Worm (Caenorhabditis elegans): Measurements from ENCODE around the gene C34D10.1.

C34D10.1 gene

ce11 chrX:8021609-8022008 is 7.7 kb upstream of the C34D10.1 start:
- TF ChIP-seq lin-13 (GFP tag; optimal IDR thresholded peaks at IDR 0.05) (peak; percentile 73), F13H6.1 (tag; optimal IDR thresholded peaks at IDR 0.05) (peak; percentile 90), skn-1 (tag; optimal IDR thresholded peaks at IDR 0.05) (no peak), egl-27 (tag; optimal IDR thresholded peaks at IDR 0.05) (peak; percentile 46), dmd-4 (tag; optimal IDR thresholded peaks at IDR 0.05) (no peak), sem-4 (tag; optimal IDR thresholded peaks at IDR 0.05) (peak; percentile 69), nhr-25 (tag; optimal IDR thresholded peaks at IDR 0.05) (no peak), ceh-82 (tag; optimal IDR thresholded peaks at IDR 0.05) (peak; percentile 37), ztf-4 (tag; optimal IDR thresholded peaks at IDR 0.05) (peak; percentile 86), zag-1 (tag; optimal IDR thresholded peaks at IDR 0.05) (peak; percentile 3), lin-11 (tag; optimal IDR thresholded peaks at IDR 0.05) (peak; percentile 83), aly-2 (tag; optimal IDR thresholded peaks at IDR 0.05) (no peak), nhr-11 (tag; optimal IDR thresholded peaks at IDR 0.05) (no peak), mab-5 (tag; optimal IDR thresholded peaks at IDR 0.05) (peak; percentile 77), Y55F3AM.14 (GFP tag; optimal IDR thresholded peaks at IDR 0.05) (peak; percentile 98), crh-2 (tag; optimal IDR thresholded peaks at IDR 0.05) (peak; percentile 87), elt-1 (tag; optimal IDR thresholded peaks at IDR 0.05) (no peak), lin-39 (tag; optimal IDR thresholded peaks at IDR 0.05) (no peak), mdl-1 (tag; optimal IDR thresholded peaks at IDR 0.05) (peak; percentile 10 to 83), lsy-2 (tag; optimal IDR thresholded peaks at IDR 0.05) (peak; percentile 34 to 89), sma-3 (GFP tag; optimal IDR thresholded peaks at IDR 0.05) (peak; percentile 36), unc-62 (GFP tag; optimal IDR thresholded peaks at IDR 0.05) (peak; percentile 29), nhr-129 (tag; optimal IDR thresholded peaks at IDR 0.05) (peak; percentile 93), unc-55 (GFP tag; optimal IDR thresholded peaks at IDR 0.05) (peak; percentile 31), C34F6.9 (tag; optimal IDR thresholded peaks at IDR 0.05) (peak; percentile 89), nhr-12 (tag; optimal IDR thresholded peaks at IDR 0.05) (no peak), nhr-6 (tag; optimal IDR thresholded peaks at IDR 0.05) (peak; percentile 88), ama-1 (optimal IDR thresholded peaks at IDR 0.05) (peak; percentile 2), sma-9 (GFP tag; optimal IDR thresholded peaks at IDR 0.05) (peak; percentile 81), sma-9 (tag; optimal IDR thresholded peaks at IDR 0.05) (no peak), nhr-10 (tag; optimal IDR thresholded peaks at IDR 0.05) (no peak), nhr-23 (tag; optimal IDR thresholded peaks at IDR 0.05) (no peak), nhr-21 (tag; optimal IDR thresholded peaks at IDR 0.05) (peak; percentile 72)

ce11 chrX:8022728-8023127 is 6.6 kb upstream of the C34D10.1 start:
- TF ChIP-seq lin-11 (tag; optimal IDR thresholded peaks at IDR 0.05) (no peak), blmp-1 (tag; optimal IDR thresholded peaks at IDR 0.05; ENCODE audit: insufficient read depth) (no peak), lin-13 (GFP tag; optimal IDR thresholded peaks at IDR 0.05) (no peak), mbf-1 (tag; optimal IDR thresholded peaks at IDR 0.05) (no peak), alr-1 (tag; optimal IDR thresholded peaks at IDR 0.05) (no peak), nhr-11 (tag; optimal IDR thresholded peaks at IDR 0.05) (no peak), nhr-6 (tag; optimal IDR thresholded peaks at IDR 0.05) (no peak), snpc-4 (tag; optimal IDR thresholded peaks at IDR 0.05) (no peak), unc-55 (GFP tag; optimal IDR thresholded peaks at IDR 0.05) (no peak), nhr-129 (tag; optimal IDR thresholded peaks at IDR 0.05) (peak; percentile 61), unc-39 (tag; optimal IDR thresholded peaks at IDR 0.05) (no peak), fos-1 (tag; optimal IDR thresholded peaks at IDR 0.05) (peak; percentile 30), nhr-21 (tag; optimal IDR thresholded peaks at IDR 0.05) (no peak), crh-2 (tag; optimal IDR thresholded peaks at IDR 0.05) (peak; percentile 56), mdl-1 (tag; optimal IDR thresholded peaks at IDR 0.05) (peak in 1 of 2 experiments; percentile 42), dmd-4 (tag; optimal IDR thresholded peaks at IDR 0.05) (no peak), sem-4 (tag; optimal IDR thresholded peaks at IDR 0.05) (no peak), elt-1 (tag; optimal IDR thresholded peaks at IDR 0.05) (no peak), lsy-2 (tag; optimal IDR thresholded peaks at IDR 0.05) (no peak), nhr-10 (tag; optimal IDR thresholded peaks at IDR 0.05) (no peak), nhr-25 (tag; optimal IDR thresholded peaks at IDR 0.05) (no peak), mab-5 (tag; optimal IDR thresholded peaks at IDR 0.05) (no peak), ceh-16 (tag; optimal IDR thresholded peaks at IDR 0.05) (no peak), peb-1 (tag; optimal IDR thresholded peaks at IDR 0.05) (no peak), nhr-77 (tag; optimal IDR thresholded peaks at IDR 0.05) (no peak), ztf-11 (tag; optimal IDR thresholded peaks at IDR 0.05) (no peak), nhr-12 (tag; optimal IDR thresholded peaks at IDR 0.05) (no peak), R02D3.7 (tag; optimal IDR thresholded peaks at IDR 0.05) (no peak), skn-1 (tag; optimal IDR thresholded peaks at IDR 0.05) (no peak), aly-2 (tag; optimal IDR thresholded peaks at IDR 0.05) (no peak), ztf-1 (GFP tag; conservative IDR thresholded peaks at IDR 0.05) (no peak), sma-3 (GFP tag; optimal IDR thresholded peaks at IDR 0.05) (no peak), ztf-4 (tag; optimal IDR thresholded peaks at IDR 0.05) (no peak), C34F6.9 (tag; optimal IDR thresholded peaks at IDR 0.05) (no peak), nhr-23 (tag; optimal IDR thresholded peaks at IDR 0.05) (no peak), zag-1 (tag; optimal IDR thresholded peaks at IDR 0.05) (no peak), F13H6.1 (tag; optimal IDR thresholded peaks at IDR 0.05) (no peak), ZK546.5 (tag; optimal IDR thresholded peaks at IDR 0.05) (no peak), sma-9 (GFP tag; optimal IDR thresholded peaks at IDR 0.05) (peak; percentile 53), sma-9 (tag; optimal IDR thresholded peaks at IDR 0.05) (no peak), gmeb-1 (tag; optimal IDR thresholded peaks at IDR 0.05) (peak; percentile 2), egl-27 (tag; optimal IDR thresholded peaks at IDR 0.05) (no peak)
